Worm (Caenorhabditis elegans): Measurements from ENCODE around the gene K10G9.2.

DNA sequence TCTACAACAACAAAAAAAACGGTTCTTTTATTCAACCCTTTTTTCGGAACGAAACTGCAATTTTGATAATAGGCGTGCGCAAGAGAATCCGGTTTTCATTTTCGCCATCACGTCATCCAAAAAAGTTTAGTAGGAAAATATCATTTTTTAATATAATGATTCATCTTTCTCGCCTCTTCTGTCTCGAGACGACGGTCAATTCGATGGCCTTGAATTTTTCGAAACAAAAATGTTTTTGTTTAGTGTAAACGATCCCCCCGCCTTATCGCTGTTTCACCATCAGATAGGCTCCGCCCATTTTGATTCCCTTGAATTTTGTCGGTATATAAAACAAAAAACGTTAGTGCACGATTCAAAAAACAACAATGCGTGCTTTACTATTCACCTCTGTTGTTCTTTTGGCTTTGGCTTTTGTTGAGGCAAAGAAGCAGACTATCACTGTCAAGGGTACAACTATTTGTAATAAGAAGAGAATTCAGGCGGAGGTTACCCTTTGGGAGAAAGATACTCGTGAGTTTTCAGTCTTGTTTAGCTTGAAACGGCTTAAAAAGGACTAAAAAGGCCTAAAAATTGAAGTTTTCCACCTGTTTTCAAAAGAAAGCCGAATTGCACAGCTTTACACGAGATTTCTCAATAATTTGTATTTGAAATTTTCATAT is 51.9 kb downstream of the K10G9.2 start, which contains the start of gene ttr-15:
- TF ChIP-seq snpc-4 (tag; optimal IDR thresholded peaks at IDR 0.05) (no peak), pqm-1 (tag; optimal IDR thresholded peaks at IDR 0.05) (no peak), nhr-84 (tag; optimal IDR thresholded peaks at IDR 0.05) (no peak), nhr-11 (tag; optimal IDR thresholded peaks at IDR 0.05) (no peak)

All from whole organism, L1 larva.